Worm (Caenorhabditis elegans) whole organism, late embryonic: ENCODE data around the gene C49H3.12.

Experiments
- K02D7.2 ChIP-seq: sonication (generic microtip); optimal IDR thresholded peaks from 2 replicates; lab custom pipeline; 2017; ENCODE audit warnings: mild to moderate bottlenecking, missing genetic modification characterization, missing compliant biosample characterization
- ahr-1 ChIP-seq: sonication (generic microtip); optimal IDR thresholded peaks from 2 replicates; lab custom pipeline; 2016; ENCODE audit warnings: missing genetic modification characterization, missing compliant biosample characterization
- ama-1 ChIP-seq: fragments of 150-350 bp; optimal IDR thresholded peaks from 2 replicates; lab custom pipeline; 2014
- ceh-14 ChIP-seq: sonication (generic microtip); optimal IDR thresholded peaks from 2 replicates; lab custom pipeline; 2016; ENCODE audit warnings: missing genotype, missing genetic modification characterization, missing compliant biosample characterization
- ceh-2 ChIP-seq: sonication (generic microtip); optimal IDR thresholded peaks from 2 replicates; lab custom pipeline; 2016; ENCODE audit warnings: missing genotype, missing genetic modification characterization, missing compliant biosample characterization
- eyg-1 ChIP-seq: sonication (generic microtip); optimal IDR thresholded peaks from 2 replicates; lab custom pipeline; 2016; ENCODE audit warnings: missing genotype, missing genetic modification characterization, missing compliant biosample characterization
- fkh-10 ChIP-seq: fragments of 150-350 bp; optimal IDR thresholded peaks from 2 replicates; lab custom pipeline; 2014; ENCODE audit warnings: missing biosample characterization, missing genetic modification reagents, missing genetic modification characterization
- pat-9 ChIP-seq: fragments of 200-800 bp; sonication (Bioruptor generic); optimal IDR thresholded peaks from 2 replicates; lab custom pipeline; 2018; ENCODE audit warnings: mild to moderate bottlenecking, missing genetic modification characterization, moderate library complexity, missing compliant biosample characterization
- pha-4 ChIP-seq: fragments of 150-350 bp; optimal IDR thresholded peaks from 2 replicates; lab custom pipeline; 2018; ENCODE audit warnings: missing biosample characterization, missing genetic modification reagents, missing genetic modification characterization
- pros-1 ChIP-seq: fragments of 150-350 bp; optimal IDR thresholded peaks from 2 replicates; lab custom pipeline; 2014; ENCODE audit warnings: missing biosample characterization, missing genetic modification reagents, missing genetic modification characterization
- ref-2 ChIP-seq: sonication (generic microtip); optimal IDR thresholded peaks from 2 replicates; lab custom pipeline; 2016; ENCODE audit warnings: missing genetic modification characterization, missing compliant biosample characterization

- TF ChIP-seq ceh-2 (tag; lab: Kevin White, UChicago) (no peak), pat-9 (tag; lab: Kevin White, UChicago) (no peak), fkh-10 (GFP tag; lab: Kevin White, UChicago) (no peak), pros-1 (tag; lab: Kevin White, UChicago) (no peak), K02D7.2 (tag; lab: Kevin White, UChicago) (no peak), ama-1 (lab: Kevin White, UChicago) (no peak), ahr-1 (tag; lab: Kevin White, UChicago) (no peak), pha-4 (tag; lab: Kevin White, UChicago) (no peak), ref-2 (tag; lab: Kevin White, UChicago) (no peak), eyg-1 (tag; lab: Kevin White, UChicago) (no peak), ceh-14 (no peak)
These were observed 39.9 kb upstream of the C49H3.12 start, which contains the start of gene F57H12.5 for ce11 chrIV:7967006-7967405.
